Fruit fly (Drosophila melanogaster): ENCODE measurements around the gene dos.
A peak's percentile ranks its signal among the peaks of the same experiment; 100 is the strongest.

dos gene

DNA sequence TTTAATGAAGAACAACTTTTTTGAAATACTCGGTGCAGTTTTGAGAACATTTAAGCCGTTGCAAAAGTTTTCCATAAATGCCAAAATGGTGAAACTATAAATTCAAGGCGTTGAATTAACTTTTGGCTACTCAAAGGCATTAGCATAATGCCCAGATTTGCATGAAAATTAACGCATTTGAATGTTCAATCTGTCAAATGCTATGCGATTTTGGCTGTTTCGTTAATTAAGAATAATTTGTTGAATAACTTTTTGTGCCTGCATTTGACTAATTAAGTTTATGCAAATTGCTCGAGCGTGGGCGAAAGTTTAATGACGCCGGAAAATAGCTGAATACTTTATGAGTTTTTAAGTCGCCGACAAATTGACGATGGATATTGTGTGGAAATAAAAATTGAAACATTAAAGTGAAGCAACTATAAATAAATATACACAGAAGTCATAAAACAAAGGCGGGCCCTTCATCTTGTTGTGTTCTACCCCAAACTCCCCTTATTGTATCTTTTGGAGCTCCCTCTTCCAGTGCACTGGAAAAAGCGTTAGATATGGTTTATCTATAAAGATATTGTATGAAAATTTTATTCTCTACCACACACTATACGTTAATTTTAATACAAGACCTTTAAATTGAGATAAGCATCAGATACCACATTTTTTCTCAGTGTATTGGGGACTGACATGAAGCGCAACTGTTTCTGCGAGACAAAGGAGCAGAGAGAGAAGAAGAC is 36.9 kb upstream of the dos start (continued):
- TF ChIP-seq CG17186 (GFP tag; optimal IDR thresholded peaks at IDR 0.05) (peak; percentile 20), CG2889 (GFP tag; IDR thresholded peaks at IDR 0.05) (no peak), kay (GFP tag; optimal IDR thresholded peaks at IDR 0.05) (peak; percentile 18), CG13775 (GFP tag; optimal IDR thresholded peaks at IDR 0.05) (peak; percentile 1), fd64A (GFP tag; optimal IDR thresholded peaks at IDR 0.05) (peak; percentile 37), CG18619 (GFP tag; optimal IDR thresholded peaks at IDR 0.05) (peak; percentile 52), onecut (GFP tag; IDR thresholded peaks at IDR 0.05) (peak; percentile 46; the same call in 1 of the 2 replicates), Bteb2 (GFP tag; optimal IDR thresholded peaks at IDR 0.05) (peak; percentile 22), B-H2 (GFP tag; optimal IDR thresholded peaks at IDR 0.05) (no peak), Sry-δ (GFP tag; optimal IDR thresholded peaks at IDR 0.05) (peak; percentile 24), crc (GFP tag; optimal IDR thresholded peaks at IDR 0.05) (no peak), Chrac-16 (GFP tag; optimal IDR thresholded peaks at IDR 0.05) (peak; percentile 57), Scr (GFP tag; IDR thresholded peaks at IDR 0.05; ENCODE audit: partially characterized antibody) (no peak), corto (GFP tag; optimal IDR thresholded peaks at IDR 0.05) (no peak), ERR (GFP tag; optimal IDR thresholded peaks at IDR 0.05) (peak; percentile 21), CG11695 (GFP tag; IDR thresholded peaks at IDR 0.05) (peak; percentile 46; the same call in 1 of the 3 replicates), CG3407 (GFP tag; optimal IDR thresholded peaks at IDR 0.05) (peak; percentile 40), CG10366 (GFP tag; IDR thresholded peaks at IDR 0.05) (peak; percentile 58), lmd (GFP tag; IDR thresholded peaks at IDR 0.05) (peak; percentile 44; the same call in 1 of the 2 replicates), zfh1 (GFP tag; IDR thresholded peaks at IDR 0.05) (peak; percentile 70), CG8765 (GFP tag; IDR thresholded peaks at IDR 0.05) (no peak), MESR4 (GFP tag; optimal IDR thresholded peaks at IDR 0.05) (no peak), CG10431 (GFP tag; optimal IDR thresholded peaks at IDR 0.05) (peak; percentile 50), CG8924 (tag; optimal IDR thresholded peaks at IDR 0.05) (peak; percentile 69), CG7928 (GFP tag; optimal IDR thresholded peaks at IDR 0.05) (no peak), ATbp (GFP tag; optimal IDR thresholded peaks at IDR 0.05) (peak; percentile 65), Sry-β (GFP tag; optimal IDR thresholded peaks at IDR 0.05) (peak; percentile 38), CG30403 (GFP tag; optimal IDR thresholded peaks at IDR 0.05) (peak; percentile 70), klu (GFP tag; IDR thresholded peaks at IDR 0.05) (no peak), esg (GFP tag; conservative IDR thresholded peaks at IDR 0.05) (peak; percentile 52), exex (tag; optimal IDR thresholded peaks at IDR 0.05) (no peak), NC2α (GFP tag; optimal IDR thresholded peaks at IDR 0.05) (no peak), gcm2 (GFP tag; optimal IDR thresholded peaks at IDR 0.05) (no peak), Kr (GFP tag; optimal IDR thresholded peaks at IDR 0.05) (peak; percentile 7), schlank (tag; optimal IDR thresholded peaks at IDR 0.05) (no peak), CG1603 (tag; optimal IDR thresholded peaks at IDR 0.05) (peak; percentile 73), seq (GFP tag; IDR thresholded peaks at IDR 0.05) (no peak), gt (GFP tag; IDR thresholded peaks at IDR 0.05) (no peak), Neu2 (GFP tag; optimal IDR thresholded peaks at IDR 0.05; ENCODE audit: borderline replicate concordance) (no peak), Aef1 (GFP tag; IDR thresholded peaks at IDR 0.05) (peak; percentile 54; the same call in 2 of the 3 replicates), stc (GFP tag; IDR thresholded peaks at IDR 0.05) (peak; percentile 35; the same call in 1 of the 2 replicates), psq (GFP tag; optimal IDR thresholded peaks at IDR 0.05) (peak; percentile 45), CG12104 (GFP tag; optimal IDR thresholded peaks at IDR 0.05) (peak; percentile 18), CG8290 (GFP tag; optimal IDR thresholded peaks at IDR 0.05) (peak; percentile 14), CG8290 (tag; optimal IDR thresholded peaks at IDR 0.05) (peak in 1 of 2 experiments; percentile 62), CG34376 (GFP tag; optimal IDR thresholded peaks at IDR 0.05) (no peak), Oaz (GFP tag; IDR thresholded peaks at IDR 0.05) (no peak), E2f2 (GFP tag; IDR thresholded peaks at IDR 0.05) (0 out of 2 replicates have a peak, but pooled peaks have one; percentile 36), gem (tag; optimal IDR thresholded peaks at IDR 0.05) (peak; percentile 80), CG6175 (GFP tag; IDR thresholded peaks at IDR 0.05) (no peak), CG33213 (GFP tag; optimal IDR thresholded peaks at IDR 0.05) (peak; percentile 46)
